Worm (Caenorhabditis elegans) whole organism, L3 larva: ENCODE measurements around the gene nlp-11.

ENCODE experiments used
- ZK546.5 ChIP-seq: sonication (generic microtip); optimal IDR thresholded peaks from 2 replicates; lab custom pipeline; 2017; ENCODE audit warnings: missing biosample characterization, missing genetic modification characterization
- aly-2 ChIP-seq: fragments of 150-350 bp; optimal IDR thresholded peaks from 2 replicates; lab custom pipeline; 2014; ENCODE audit warnings: missing biosample characterization, missing genetic modification characterization
- ceh-28 ChIP-seq: fragments of 150-350 bp; optimal IDR thresholded peaks from 2 replicates; lab custom pipeline; 2014; ENCODE audit warnings: missing biosample characterization, missing genetic modification reagents, missing genetic modification characterization
- ceh-82 ChIP-seq: fragments of 150-350 bp; optimal IDR thresholded peaks from 2 replicates; lab custom pipeline; 2014; ENCODE audit warnings: missing biosample characterization, missing genetic modification characterization
- daf-12 ChIP-seq: fragments of 150-350 bp; optimal IDR thresholded peaks from 2 replicates; lab custom pipeline; 2014; ENCODE audit warnings: missing biosample characterization, missing genetic modification reagents, missing genetic modification characterization
- egl-5 ChIP-seq: fragments of 150-350 bp; optimal IDR thresholded peaks from 2 replicates; lab custom pipeline; 2017; ENCODE audit warnings: missing biosample characterization, missing genetic modification reagents, missing genetic modification characterization, inconsistent platforms
- eor-1 ChIP-seq, 2 experiments: fragments of 150-350 bp; optimal IDR thresholded peaks; 2 replicates each; lab custom pipeline; 2014 to 2018; ENCODE audit warnings: missing biosample characterization in 2 of 2, missing genetic modification characterization in 2 of 2
- fos-1 ChIP-seq: fragments of 150-350 bp; optimal IDR thresholded peaks from 2 replicates; lab custom pipeline; 2014; ENCODE audit warnings: missing biosample characterization, missing genetic modification characterization
- nhr-11 ChIP-seq: fragments of 150-350 bp; optimal IDR thresholded peaks from 2 replicates; lab custom pipeline; 2014; ENCODE audit warnings: missing biosample characterization, missing genetic modification characterization
- nhr-12 ChIP-seq: fragments of 150-350 bp; optimal IDR thresholded peaks from 2 replicates; lab custom pipeline; 2014; ENCODE audit warnings: missing biosample characterization, missing genetic modification characterization
- nhr-25 ChIP-seq: sonication (generic microtip); optimal IDR thresholded peaks from 2 replicates; lab custom pipeline; 2017; ENCODE audit warnings: missing biosample characterization, missing genetic modification characterization
- nhr-28 ChIP-seq: fragments of 150-350 bp; optimal IDR thresholded peaks from 2 replicates; lab custom pipeline; 2014; ENCODE audit warnings: missing biosample characterization, missing genetic modification characterization
- nhr-67 ChIP-seq: fragments of 150-350 bp; optimal IDR thresholded peaks from 2 replicates; lab custom pipeline; 2014; ENCODE audit warnings: missing biosample characterization, missing genetic modification characterization
- snpc-4 ChIP-seq: fragments of 150-350 bp; optimal IDR thresholded peaks from 2 replicates; lab custom pipeline; 2014; ENCODE audit warnings: missing biosample characterization, missing genetic modification characterization

ce11 chrII:9728506-9728905, 36.8 kb upstream of the nlp-11 start:
- TF ChIP-seq ZK546.5 (no peak), ceh-82 (tag; lab: Kevin White, UChicago) (no peak), nhr-12 (tag; lab: Kevin White, UChicago) (no peak), ceh-28 (tag; lab: Kevin White, UChicago) (no peak), nhr-25 (no peak), egl-5 (tag; lab: Kevin White, UChicago) (no peak), fos-1 (tag; lab: Kevin White, UChicago) (no peak), snpc-4 (no peak), daf-12 (tag; lab: Kevin White, UChicago) (no peak), nhr-28 (no peak), aly-2 (tag; lab: Kevin White, UChicago) (no peak), nhr-67 (tag; lab: Kevin White, UChicago) (no peak), nhr-11 (tag; lab: Kevin White, UChicago) (no peak), eor-1 (tag; optimal IDR thresholded peaks at IDR 0.05; lab: Kevin White, UChicago) (no peak)
